Worm (Caenorhabditis elegans): ENCODE data around the gene W06D12.6.
A peak's percentile ranks its signal among the peaks of the same experiment; 100 is the strongest.

The W06D12.6 gene

DNA sequence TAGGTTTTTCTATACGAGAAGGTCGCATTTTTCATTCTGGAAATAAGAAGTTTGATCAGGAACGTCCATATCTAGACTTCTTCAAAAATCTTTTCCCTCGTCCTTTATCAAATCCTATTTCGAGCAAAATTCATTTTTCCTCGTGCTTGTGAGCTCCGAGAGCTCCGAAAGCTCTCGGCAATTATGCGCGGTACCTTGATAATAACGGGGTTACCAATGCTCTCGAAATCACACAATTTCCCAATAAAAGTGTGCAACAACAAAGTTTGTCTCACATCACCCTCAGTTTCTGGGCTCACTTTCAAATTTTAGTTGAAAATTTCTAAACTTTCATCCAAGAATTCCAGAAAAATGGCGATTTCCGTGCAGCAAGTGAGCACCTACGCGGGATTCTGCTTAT is 37.4 kb upstream of the W06D12.6 start, which contains the start of gene str-89:
str-89 (plus strand) TSS at position 301 of the 400 bp plus-strand sequence.
- no peak for TF ChIP-seq dpl-1 (GFP tag; optimal IDR thresholded peaks at IDR 0.05)
- TF ChIP-seq tra-1 (GFP tag; IDR thresholded peaks at IDR 0.05): no peak
- no peak for TF ChIP-seq T20F7.1 (GFP tag; optimal IDR thresholded peaks at IDR 0.05)
- no peak for TF ChIP-seq ceh-62 (tag; optimal IDR thresholded peaks at IDR 0.05)
- TF ChIP-seq F26F4.8 (GFP tag; conservative IDR thresholded peaks at IDR 0.05): no peak
- no peak for TF ChIP-seq egl-27 (tag; optimal IDR thresholded peaks at IDR 0.05)
- TF ChIP-seq dmd-6 (GFP tag; IDR thresholded peaks at IDR 0.05): no peak

DNA sequence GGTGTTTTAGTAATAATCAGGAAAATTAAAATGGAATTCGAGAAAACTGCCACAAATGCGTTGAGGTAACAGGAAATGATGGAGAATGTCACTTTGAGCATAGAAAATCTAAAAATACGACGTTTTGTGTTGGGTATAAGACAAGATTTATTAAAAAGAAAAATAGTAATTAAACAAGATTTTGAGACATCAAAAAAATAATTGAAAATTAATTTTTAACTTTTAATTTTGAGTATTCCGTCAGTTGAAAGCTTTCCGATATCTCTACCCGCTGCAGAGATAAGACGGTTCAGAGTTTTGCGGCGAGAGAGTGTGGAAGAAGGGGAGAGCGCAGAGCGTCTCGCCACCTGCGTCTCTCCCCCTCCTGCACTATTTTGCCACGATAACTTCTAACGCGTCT is 32.6 kb upstream of the W06D12.6 start, which contains the start of gene str-93:
str-93 (minus strand) TSS at position 101 of the 400 bp plus-strand sequence.
- TF ChIP-seq ceh-62 (tag; optimal IDR thresholded peaks at IDR 0.05): no peak
- no peak for TF ChIP-seq ctbp-1 (GFP tag; IDR thresholded peaks at IDR 0.05)
- TF ChIP-seq daf-12 (tag; optimal IDR thresholded peaks at IDR 0.05): no peak
- TF ChIP-seq dmd-8 (GFP tag; IDR thresholded peaks at IDR 0.05): no peak
- TF ChIP-seq nhr-10 (tag; optimal IDR thresholded peaks at IDR 0.05): no peak
- TF ChIP-seq Y5F2A.4 (GFP tag; optimal IDR thresholded peaks at IDR 0.05): no peak
- TF ChIP-seq dmd-9 (GFP tag; IDR thresholded peaks at IDR 0.05): no peak
- no peak for TF ChIP-seq nhr-11 (tag; optimal IDR thresholded peaks at IDR 0.05)
- no peak for TF ChIP-seq zip-2 (tag; optimal IDR thresholded peaks at IDR 0.05)
- TF ChIP-seq hif-1 (tag; optimal IDR thresholded peaks at IDR 0.05): no peak
- TF ChIP-seq zip-11 (GFP tag; IDR thresholded peaks at IDR 0.05): no peak
- TF ChIP-seq ztf-11 (tag; optimal IDR thresholded peaks at IDR 0.05): no peak
- no peak for TF ChIP-seq skn-1 (tag; optimal IDR thresholded peaks at IDR 0.05)
- TF ChIP-seq T26A8.4 (GFP tag; IDR thresholded peaks at IDR 0.05): no peak
- no peak for TF ChIP-seq dpl-1 (GFP tag; optimal IDR thresholded peaks at IDR 0.05)
- no peak for TF ChIP-seq F10B5.3 (tag; optimal IDR thresholded peaks at IDR 0.05)
- no peak for TF ChIP-seq attf-4 (tag; optimal IDR thresholded peaks at IDR 0.05)
- no peak for TF ChIP-seq Y75B8A.6 (GFP tag; IDR thresholded peaks at IDR 0.05)

DNA sequence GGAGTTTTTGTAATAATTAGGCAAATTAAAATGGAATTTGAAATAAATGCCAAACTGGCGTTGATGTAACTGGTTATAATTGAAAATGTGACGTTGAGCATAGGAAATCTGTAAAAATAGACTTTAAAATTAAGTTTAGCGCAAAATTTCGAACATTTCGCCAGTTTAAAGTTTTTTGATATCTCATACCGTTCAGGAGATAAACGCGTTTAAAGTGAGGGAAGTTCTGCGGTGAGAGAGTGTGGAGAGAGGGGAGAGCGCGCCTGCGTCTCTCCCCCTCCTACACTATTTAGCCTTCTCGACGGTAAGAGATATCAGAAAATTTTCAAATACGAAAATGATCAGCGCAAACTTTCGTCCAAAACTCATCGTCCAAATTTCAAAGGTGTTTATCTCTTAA is 29.4 kb upstream of the W06D12.6 start, which contains the start of gene str-92:
str-92 (minus strand) TSS at position 101 of the 400 bp plus-strand sequence.
- TF ChIP-seq dpl-1 (GFP tag; optimal IDR thresholded peaks at IDR 0.05): no peak
- TF ChIP-seq ces-1 (GFP tag; optimal IDR thresholded peaks at IDR 0.05): no peak
- TF ChIP-seq nhr-11 (tag; optimal IDR thresholded peaks at IDR 0.05): no peak
- TF ChIP-seq fos-1 (tag; optimal IDR thresholded peaks at IDR 0.05): no peak
- TF ChIP-seq lin-38 (GFP tag; IDR thresholded peaks at IDR 0.05): no peak
- TF ChIP-seq php-3 (GFP tag; IDR thresholded peaks at IDR 0.05): no peak
- no peak for TF ChIP-seq daf-8 (GFP tag; IDR thresholded peaks at IDR 0.05)
- TF ChIP-seq daf-16 (GFP tag; optimal IDR thresholded peaks at IDR 0.05): no peak
- no peak for TF ChIP-seq daf-16 (tag; optimal IDR thresholded peaks at IDR 0.05)
- no peak for TF ChIP-seq set-16 (GFP tag; IDR thresholded peaks at IDR 0.05)
- TF ChIP-seq dmd-8 (GFP tag; IDR thresholded peaks at IDR 0.05): no peak
- no peak for TF ChIP-seq madf-5 (GFP tag; IDR thresholded peaks at IDR 0.05)
- TF ChIP-seq F49E8.2 (tag; optimal IDR thresholded peaks at IDR 0.05; ENCODE audit: borderline replicate concordance): no peak
- no peak for TF ChIP-seq zfp-3 (GFP tag; conservative IDR thresholded peaks at IDR 0.05)
- no peak for TF ChIP-seq egl-27 (tag; optimal IDR thresholded peaks at IDR 0.05)
- TF ChIP-seq ZK337.2 (GFP tag; IDR thresholded peaks at IDR 0.05): no peak
- no peak for TF ChIP-seq daf-19 (GFP tag; conservative IDR thresholded peaks at IDR 0.05)
- TF ChIP-seq Y5F2A.4 (GFP tag; optimal IDR thresholded peaks at IDR 0.05): no peak
- no peak for TF ChIP-seq fkh-10 (GFP tag; optimal IDR thresholded peaks at IDR 0.05)
- no peak for TF ChIP-seq rbr-2 (tag; optimal IDR thresholded peaks at IDR 0.05)

DNA sequence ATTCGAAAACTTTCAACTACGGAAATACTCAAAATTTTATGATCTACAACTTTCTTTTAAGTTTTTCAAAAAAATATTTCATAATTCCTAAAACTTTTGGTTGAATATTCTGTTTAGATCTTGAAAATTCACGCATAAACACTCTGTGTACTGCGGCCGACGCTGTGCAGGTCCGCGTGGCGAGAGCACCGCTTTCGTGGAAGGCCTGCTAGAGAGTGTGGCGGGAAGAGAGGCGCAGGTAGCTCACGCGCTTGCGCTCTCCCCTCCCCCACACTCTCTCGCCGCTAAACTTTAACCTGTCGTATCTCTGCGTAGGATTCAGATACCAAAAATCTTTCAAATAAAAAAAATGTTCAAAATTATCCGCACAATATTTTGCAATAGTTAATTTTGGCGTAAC is 22.6 kb upstream of the W06D12.6 start:
- TF ChIP-seq R02D3.7 (tag; optimal IDR thresholded peaks at IDR 0.05) (no peak), set-16 (GFP tag; IDR thresholded peaks at IDR 0.05) (peak; percentile 84)

Measured in whole organism, L4 larva.